Worm (Caenorhabditis elegans) whole organism, L4 larva: Measurements from ENCODE around the gene cts-1.

Experiments
- F37D6.2 ChIP-seq: sonication (generic microtip); optimal IDR thresholded peaks from 2 replicates; lab custom pipeline; 2016; ENCODE audit warnings: mild to moderate bottlenecking, missing genetic modification characterization, missing compliant biosample characterization
- F49E8.2 ChIP-seq: sonication (generic microtip); optimal IDR thresholded peaks from 2 replicates; lab custom pipeline; 2016; ENCODE audit warnings: missing compliant biosample characterization, mild to moderate bottlenecking, missing genetic modification characterization, borderline replicate concordance
- R02D3.7 ChIP-seq: fragments of 150-350 bp; sonication (generic microtip); optimal IDR thresholded peaks from 3 replicates; lab custom pipeline; 2014; ENCODE audit warnings: missing biosample characterization, missing genetic modification characterization
- Y75B8A.6 ChIP-seq: fragments of 200-800 bp; sonication (Bioruptor generic); IDR thresholded peaks from 2 replicates; pipeline ENCODE4 v1.3.6; 2022; ENCODE audit warnings: missing genetic modification reagents, missing genetic modification characterization, missing compliant biosample characterization
- ZK546.5 ChIP-seq, 2 experiments: sonication (generic microtip); optimal IDR thresholded peaks; 2 replicates each; lab custom pipeline; 2017; ENCODE audit warnings: missing biosample characterization in 2 of 2, missing genetic modification characterization in 2 of 2
- aha-1 ChIP-seq: fragments of 150-350 bp; peaks from one replicate; lab custom pipeline; 2014; ENCODE audit warnings: missing biosample characterization, missing genetic modification characterization
- aly-2 ChIP-seq: sonication (generic microtip); optimal IDR thresholded peaks from 2 replicates; lab custom pipeline; 2018; ENCODE audit warnings: missing biosample characterization, missing genetic modification characterization
- ama-1 ChIP-seq: fragments of 150-350 bp; optimal IDR thresholded peaks from 2 replicates; lab custom pipeline; 2014; ENCODE audit warnings: inconsistent platforms, mixed read lengths
- attf-4 ChIP-seq: sonication (generic microtip); optimal IDR thresholded peaks from 3 replicates; lab custom pipeline; 2017; ENCODE audit warnings: missing biosample characterization, missing genetic modification characterization
- ceh-28 ChIP-seq: fragments of 150-350 bp; optimal IDR thresholded peaks from 2 replicates; lab custom pipeline; 2014; ENCODE audit warnings: missing biosample characterization, missing genetic modification reagents, missing genetic modification characterization
- ceh-82 ChIP-seq: sonication (generic microtip); optimal IDR thresholded peaks from 2 replicates; lab custom pipeline; 2017; ENCODE audit warnings: missing biosample characterization, missing genetic modification characterization
- daf-16 ChIP-seq, 3 experiments: sonication (generic microtip); optimal IDR thresholded peaks; 2 replicates each; lab custom pipeline; 2016 to 2017; ENCODE audit warnings: missing genetic modification characterization in 3 of 3, missing genetic modification reagents in 3 of 3, mild to moderate bottlenecking in 2 of 3, missing compliant biosample characterization in 2 of 3, missing biosample characterization in 1 of 3, moderate library complexity in 1 of 3
- daf-8 ChIP-seq: fragments of 200-800 bp; sonication (Bioruptor generic); IDR thresholded peaks from 2 replicates; pipeline ENCODE4 v1.3.6; 2022; ENCODE audit warnings: missing genetic modification characterization, missing compliant biosample characterization
- dmd-8 ChIP-seq: fragments of 200-800 bp; sonication (Bioruptor generic); IDR thresholded peaks from 2 replicates; pipeline ENCODE4 v1.3.6; 2022; ENCODE audit warnings: missing genetic modification characterization, missing compliant biosample characterization
- dmd-9 ChIP-seq: fragments of 200-800 bp; sonication (Bioruptor generic); IDR thresholded peaks from 2 replicates; pipeline ENCODE4 v1.3.6; 2022; ENCODE audit warnings: missing genetic modification reagents, missing genetic modification characterization, missing compliant biosample characterization
- dpl-1 ChIP-seq: fragments of 150-350 bp; optimal IDR thresholded peaks from 2 replicates; lab custom pipeline; 2014; ENCODE audit warnings: missing biosample characterization, missing genetic modification reagents, missing genetic modification characterization
- egl-43 ChIP-seq: fragments of 200-800 bp; sonication (Bioruptor generic); IDR thresholded peaks from 2 replicates; pipeline ENCODE4 v1.3.6; 2022; ENCODE audit warnings: missing genetic modification reagents, missing genetic modification characterization, missing compliant biosample characterization
- gei-8 ChIP-seq: fragments of 200-800 bp; sonication (Bioruptor generic); optimal IDR thresholded peaks from 2 replicates; lab custom pipeline; 2018; ENCODE audit warnings: mild to moderate bottlenecking, missing genetic modification characterization, missing compliant biosample characterization
- hif-1 ChIP-seq, 2 experiments: sonication (generic microtip); optimal IDR thresholded peaks; 2 replicates each; lab custom pipeline; 2016 to 2017; ENCODE audit warnings: missing compliant biosample characterization in 2 of 2, missing genetic modification characterization in 2 of 2, missing genetic modification reagents in 2 of 2, missing genotype in 2 of 2, mild to moderate bottlenecking in 1 of 2
- hlh-11 ChIP-seq: fragments of 200-800 bp; sonication (Bioruptor generic); optimal IDR thresholded peaks from 2 replicates; lab custom pipeline; 2018; ENCODE audit warnings: mild to moderate bottlenecking, missing genetic modification characterization, missing compliant biosample characterization
- lin-38 ChIP-seq: fragments of 200-800 bp; sonication (Bioruptor generic); IDR thresholded peaks from 2 replicates; pipeline ENCODE4 v1.3.6; 2022; ENCODE audit warnings: missing genetic modification reagents, missing genetic modification characterization, missing compliant biosample characterization
- lir-3 ChIP-seq: sonication (generic microtip); optimal IDR thresholded peaks from 2 replicates; lab custom pipeline; 2016; ENCODE audit warnings: mild to moderate bottlenecking, missing genetic modification characterization, missing compliant biosample characterization
- lsy-2 ChIP-seq, 2 experiments: fragments of 150-350 bp in 1 of 2; sonication (generic microtip) in 1 of 2; optimal IDR thresholded peaks; 2 replicates each; lab custom pipeline; 2014 to 2017; ENCODE audit warnings: missing biosample characterization in 2 of 2, missing genetic modification characterization in 2 of 2
- mdl-1 ChIP-seq, 2 experiments: fragments of 150-350 bp in 1 of 2; sonication (generic microtip) in 1 of 2; optimal IDR thresholded peaks; 2 replicates each; lab custom pipeline; 2014 to 2017; ENCODE audit warnings: missing biosample characterization in 2 of 2, missing genetic modification characterization in 2 of 2
- mdt-29 ChIP-seq: fragments of 200-800 bp; sonication (Bioruptor generic); IDR thresholded peaks from 2 replicates; pipeline ENCODE4 v1.3.6; 2022; ENCODE audit warnings: missing genetic modification reagents, missing genetic modification characterization, missing compliant biosample characterization
- mes-2 ChIP-seq: sonication (generic microtip); optimal IDR thresholded peaks from 2 replicates; lab custom pipeline; 2016; ENCODE audit warnings: missing genotype, mild to moderate bottlenecking, missing genetic modification characterization, missing compliant biosample characterization; ENCODE audit not compliant: poor library complexity, severe bottlenecking
- nhr-237 ChIP-seq: sonication (generic microtip); optimal IDR thresholded peaks from 2 replicates; lab custom pipeline; 2017; ENCODE audit warnings: missing biosample characterization, missing genetic modification characterization
- nhr-25 ChIP-seq: sonication (generic microtip); optimal IDR thresholded peaks from 2 replicates; lab custom pipeline; 2017; ENCODE audit warnings: missing genetic modification characterization, mild to moderate bottlenecking, missing compliant biosample characterization, antibody characterized with exemption, moderate library complexity, borderline replicate concordance; ENCODE audit not compliant: insufficient read depth
- nhr-28 ChIP-seq: fragments of 150-350 bp; optimal IDR thresholded peaks from 2 replicates; lab custom pipeline; 2014; ENCODE audit warnings: missing biosample characterization, missing genetic modification characterization
- nhr-41 ChIP-seq: fragments of 200-800 bp; sonication (Bioruptor generic); IDR thresholded peaks from 2 replicates; pipeline ENCODE4 v1.3.6; 2022; ENCODE audit warnings: missing genetic modification reagents, missing genetic modification characterization, missing compliant biosample characterization
- nhr-77 ChIP-seq: fragments of 150-350 bp; optimal IDR thresholded peaks from 2 replicates; lab custom pipeline; 2014; ENCODE audit warnings: missing biosample characterization, missing genetic modification characterization
- php-3 ChIP-seq: fragments of 200-800 bp; sonication (Bioruptor generic); IDR thresholded peaks from 2 replicates; pipeline ENCODE4 v1.3.6; 2022; ENCODE audit warnings: missing genetic modification reagents, missing genetic modification characterization, missing compliant biosample characterization
- pqm-1 ChIP-seq: sonication (generic microtip); optimal IDR thresholded peaks from 2 replicates; lab custom pipeline; 2017; ENCODE audit warnings: missing biosample characterization, missing genetic modification characterization
- rbr-2 ChIP-seq: sonication (generic microtip); optimal IDR thresholded peaks from 2 replicates; lab custom pipeline; 2016; ENCODE audit warnings: missing genotype, missing genetic modification characterization, missing compliant biosample characterization
- set-16 ChIP-seq: fragments of 200-800 bp; sonication (Bioruptor generic); IDR thresholded peaks from 2 replicates; pipeline ENCODE4 v1.3.6; 2022; ENCODE audit warnings: missing genetic modification reagents, missing genetic modification characterization, missing compliant biosample characterization
- snpc-1.2 ChIP-seq: fragments of 200-800 bp; sonication (Bioruptor generic); IDR thresholded peaks from 2 replicates; pipeline ENCODE4 v1.3.6; 2022; ENCODE audit warnings: missing genetic modification reagents, missing genetic modification characterization, missing compliant biosample characterization
- snpc-4 ChIP-seq: fragments of 150-350 bp; optimal IDR thresholded peaks from 2 replicates; lab custom pipeline; 2014; ENCODE audit warnings: missing biosample characterization, missing genetic modification characterization
- spr-1 ChIP-seq: sonication (generic microtip); optimal IDR thresholded peaks from 2 replicates; lab custom pipeline; 2016; ENCODE audit warnings: mild to moderate bottlenecking, missing genetic modification characterization, missing compliant biosample characterization
- tag-97 ChIP-seq: fragments of 200-800 bp; sonication (Bioruptor generic); IDR thresholded peaks from 2 replicates; pipeline ENCODE4 v1.3.6; 2022; ENCODE audit warnings: missing genetic modification characterization, missing compliant biosample characterization
- tra-1 ChIP-seq: fragments of 200-800 bp; sonication (Bioruptor generic); IDR thresholded peaks from 2 replicates; pipeline ENCODE4 v1.3.6; 2022; ENCODE audit warnings: missing genetic modification reagents, missing genetic modification characterization, missing compliant biosample characterization
- unc-130 ChIP-seq: sonication (generic microtip); optimal IDR thresholded peaks from 2 replicates; lab custom pipeline; 2016; ENCODE audit warnings: missing genetic modification reagents, missing genetic modification characterization, missing compliant biosample characterization
- unc-62 ChIP-seq, 3 experiments: fragments of 150-350 bp in 1 of 3; sonication (generic microtip); optimal IDR thresholded peaks in 2 of 3; peaks in 1 of 3; 1 replicate in 1 of 3; 2 replicates in 2 of 3; lab custom pipeline; 2014 to 2017; ENCODE audit warnings: missing biosample characterization in 3 of 3, missing genetic modification characterization in 3 of 3, missing genetic modification reagents in 3 of 3, missing genotype in 1 of 3

Gene cts-1

DNA sequence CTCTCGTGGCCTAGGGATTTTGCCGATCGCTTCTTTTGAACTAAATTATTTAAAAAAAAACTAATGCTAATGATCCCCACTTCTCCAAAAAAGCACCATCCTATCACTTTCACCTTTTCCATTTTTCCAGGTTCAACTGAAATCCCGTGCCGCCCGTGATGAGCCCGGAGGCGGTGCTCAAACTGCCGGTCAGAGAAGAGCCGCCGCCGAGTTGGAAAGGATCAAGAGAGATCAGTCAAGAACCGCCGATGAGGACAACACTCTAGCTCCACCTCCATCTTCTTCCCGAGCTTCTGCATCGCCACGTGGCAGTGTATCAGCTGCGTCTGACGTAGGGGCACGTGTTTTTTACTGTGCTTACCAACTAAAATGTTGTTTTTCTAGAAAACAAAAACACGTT lies 36.9 kb upstream of the cts-1 start:
- TF ChIP-seq mdt-29 (GFP tag; lab: Robert Waterston, UW) (no peak), nhr-41 (no peak), F49E8.2 (tag; lab: Kevin White, UChicago) (no peak), unc-62 (GFP tag; optimal IDR thresholded peaks at IDR 0.05 in 1 of 2; lab: Kevin White, UChicago) (peak in 1 of 2 experiments; percentile 1), unc-62 (tag; optimal IDR thresholded peaks at IDR 0.05; lab: Kevin White, UChicago) (no peak), ama-1 (lab: Kevin White, UChicago) (no peak), php-3 (GFP tag; lab: Robert Waterston, UW) (no peak), nhr-28 (tag; lab: Kevin White, UChicago) (no peak), set-16 (GFP tag; lab: Robert Waterston, UW) (peak; percentile 75), egl-43 (GFP tag; lab: Robert Waterston, UW) (0 out of 2 replicates have a peak, but pooled peaks have one; percentile 14)
- TF ChIP-seq, all 104 proteins: peak for 3

DNA sequence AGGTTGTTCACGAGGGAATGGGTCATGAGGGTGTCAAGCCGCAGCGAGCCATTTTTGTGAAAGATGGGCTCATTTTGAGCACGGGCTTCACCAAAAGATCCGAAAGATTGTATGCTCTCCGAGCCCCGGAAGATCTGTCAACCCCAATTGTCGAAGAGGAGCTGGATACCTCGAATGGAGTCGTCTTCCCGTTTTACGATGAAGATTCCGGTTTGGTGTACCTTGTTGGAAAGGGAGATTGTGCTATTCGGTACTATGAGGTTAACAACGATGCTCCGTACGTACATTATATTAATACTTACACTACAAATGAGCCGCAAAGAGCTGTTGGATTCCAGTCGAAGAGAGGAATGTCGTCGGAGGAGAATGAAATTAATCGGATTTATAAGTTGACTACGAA lies 34.7 kb upstream of the cts-1 start:
- TF ChIP-seq ZK546.5 (tag; optimal IDR thresholded peaks at IDR 0.05; lab: Kevin White, UChicago) (no peak), aha-1 (tag; lab: Kevin White, UChicago) (peak; percentile 95), attf-4 (tag; lab: Kevin White, UChicago) (no peak), R02D3.7 (tag; lab: Kevin White, UChicago) (no peak), ceh-28 (no peak), tag-97 (no peak), rbr-2 (tag; lab: Kevin White, UChicago) (no peak), nhr-77 (tag; lab: Kevin White, UChicago) (no peak)

DNA sequence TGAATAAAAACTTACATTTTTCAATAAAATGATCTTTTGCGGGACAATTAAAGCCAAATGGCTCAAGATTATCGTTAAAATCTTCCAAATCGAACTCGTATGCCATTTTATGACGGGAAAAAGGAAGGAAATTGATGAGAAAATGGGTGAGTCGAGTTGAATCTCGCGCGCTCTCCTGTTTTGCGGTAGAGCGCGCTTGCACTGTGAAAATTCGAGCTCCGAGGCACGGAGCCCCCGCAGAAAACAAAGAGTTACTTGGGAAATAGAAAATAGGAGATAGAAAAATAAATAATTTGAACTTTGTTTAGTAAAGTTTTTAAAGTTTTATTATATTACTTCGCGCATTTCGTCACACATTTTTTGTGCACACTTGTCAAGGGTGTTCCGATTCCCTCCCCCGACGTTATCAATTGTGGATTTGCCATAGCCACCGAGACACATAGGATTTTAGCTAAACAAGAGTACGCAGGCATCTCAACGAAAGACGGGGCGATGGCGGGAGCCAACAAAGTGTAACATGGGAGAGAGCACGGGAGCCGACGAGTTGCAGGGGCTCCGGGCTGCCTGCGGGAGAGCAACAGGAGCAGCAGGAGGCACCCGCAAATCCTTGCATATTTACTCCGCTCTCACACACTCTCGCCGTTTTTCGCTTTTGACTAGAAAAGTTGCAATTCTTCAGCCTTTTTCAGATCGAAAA lies 32.2 kb upstream of the cts-1 start, which contains the start of the genes div-1 and cor-1:
Gene div-1 (minus strand): TSS at position 119 of the 697 bp plus-strand sequence.
Gene cor-1 (plus strand): TSS at position 671 of the 697 bp plus-strand sequence.
- TF ChIP-seq aly-2 (tag; lab: Kevin White, UChicago) (no peak), nhr-28 (tag; lab: Kevin White, UChicago) (peak; percentile 12), set-16 (GFP tag; lab: Robert Waterston, UW) (peak; percentile 75), pqm-1 (tag; lab: Kevin White, UChicago) (no peak), hlh-11 (tag; lab: Kevin White, UChicago) (peak; percentile 23), unc-130 (GFP tag; lab: Kevin White, UChicago) (no peak), daf-8 (GFP tag; lab: Robert Waterston, UW) (no peak), F37D6.2 (no peak), nhr-237 (tag; lab: Kevin White, UChicago) (no peak), dmd-9 (GFP tag; lab: Robert Waterston, UW) (no peak), ceh-82 (tag; lab: Kevin White, UChicago) (no peak), hif-1 (tag; optimal IDR thresholded peaks at IDR 0.05; lab: Kevin White, UChicago) (peak in 1 of 2 experiments; percentile 1), mes-2 (peak; percentile 73), Y75B8A.6 (no peak), snpc-4 (tag; lab: Kevin White, UChicago) (no peak), unc-62 (GFP tag; optimal IDR thresholded peaks at IDR 0.05 in 1 of 2; lab: Kevin White, UChicago) (peak in 1 of 2 experiments; percentile 90), unc-62 (tag; optimal IDR thresholded peaks at IDR 0.05; lab: Kevin White, UChicago) (no peak), dmd-8 (GFP tag; lab: Robert Waterston, UW) (no peak), daf-16 (GFP tag; optimal IDR thresholded peaks at IDR 0.05; lab: Kevin White, UChicago) (no peak), daf-16 (tag; optimal IDR thresholded peaks at IDR 0.05; lab: Kevin White, UChicago) (no peak), rbr-2 (tag; lab: Kevin White, UChicago) (no peak), gei-8 (GFP tag; lab: Kevin White, UChicago) (no peak), ZK546.5 (tag; optimal IDR thresholded peaks at IDR 0.05; lab: Kevin White, UChicago) (no peak), spr-1 (tag; lab: Kevin White, UChicago) (no peak), nhr-77 (tag; lab: Kevin White, UChicago) (peak; percentile 17), dpl-1 (GFP tag; lab: Kevin White, UChicago) (peak; percentile 73), lir-3 (tag; lab: Kevin White, UChicago) (no peak), egl-43 (GFP tag; lab: Robert Waterston, UW) (peak; percentile 62; the same call in 1 of the 2 replicates), tra-1 (GFP tag; lab: Robert Waterston, UW) (no peak), nhr-41 (no peak), lin-38 (GFP tag; lab: Robert Waterston, UW) (peak; percentile 93), nhr-25 (tag; lab: Kevin White, UChicago) (no peak), lsy-2 (tag; optimal IDR thresholded peaks at IDR 0.05; lab: Kevin White, UChicago) (peak in 1 of 2 experiments; percentile 53), snpc-1.2 (GFP tag; lab: Robert Waterston, UW) (no peak), mdl-1 (tag; optimal IDR thresholded peaks at IDR 0.05; lab: Kevin White, UChicago) (no peak)
